Fruit fly (Drosophila melanogaster) whole organism: ENCODE results near the gene CycC.

Experiments used
- EcR ChIP-seq, 2 experiments: fragments of >200 bp; optimal IDR thresholded peaks; 2 replicates each; lab custom pipeline; 2017; ENCODE audit warnings: missing biosample characterization in 2 of 2, missing genetic modification characterization in 2 of 2, missing genetic modification reagents in 2 of 2
- psq ChIP-seq: fragments of >200 bp; optimal IDR thresholded peaks from 2 replicates; lab custom pipeline; 2017
- usp ChIP-seq: fragments of >200 bp; optimal IDR thresholded peaks from 2 replicates; lab custom pipeline; 2017; ENCODE audit warnings: missing biosample characterization, missing genetic modification characterization, mixed read lengths

DNA sequence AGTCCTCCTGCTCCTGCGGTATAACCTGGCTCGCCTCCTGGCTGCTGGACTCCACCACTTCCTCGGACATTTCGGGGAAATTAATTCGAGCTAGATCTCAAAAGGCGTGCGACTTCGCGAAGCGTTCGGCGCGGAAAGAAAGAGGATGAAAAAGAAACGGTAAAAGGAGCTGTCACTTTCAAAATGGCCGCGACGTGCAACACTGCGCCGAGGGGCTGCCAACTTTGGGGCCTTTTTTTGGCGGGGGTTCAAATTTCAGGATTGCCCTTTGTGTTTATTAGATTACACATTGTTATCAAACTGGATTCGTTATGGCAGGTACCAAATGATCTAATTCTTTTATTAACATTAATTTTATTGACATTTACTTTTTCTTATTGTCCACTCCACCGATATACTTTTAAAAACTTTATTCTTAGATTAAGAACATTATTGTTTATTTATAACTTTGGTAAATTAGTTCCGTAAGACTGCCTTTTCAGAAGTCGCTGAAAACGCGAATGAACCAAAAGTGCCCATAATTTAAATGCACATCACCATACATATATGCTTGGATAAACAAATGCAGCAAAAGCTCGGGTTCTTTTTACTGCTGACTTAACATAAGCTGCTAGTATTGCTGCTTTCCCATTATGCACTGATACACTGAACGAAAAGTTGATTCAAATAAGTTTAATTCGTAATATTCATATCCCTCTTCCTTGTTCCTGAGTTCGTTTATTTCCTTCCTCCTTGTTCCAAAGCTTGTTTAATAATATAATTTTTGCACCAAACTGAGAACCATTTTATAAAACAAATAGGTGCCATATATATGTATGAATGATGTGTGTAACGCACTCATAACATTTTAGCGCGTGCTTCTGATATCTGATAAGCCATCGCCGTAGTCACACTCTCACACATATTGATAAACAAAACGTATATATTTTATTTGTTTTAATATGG lies 11.7 kb upstream of the CycC start, which contains the start of gene RpS5b:
- TF ChIP-seq usp (GFP tag; lab: Kevin White, UChicago) (no peak), EcR (GFP tag; optimal IDR thresholded peaks at IDR 0.05; lab: Kevin White, UChicago) (no peak), psq (lab: Kevin White, UChicago) (no peak)
